Worm (Caenorhabditis elegans): ENCODE measurements around the gene Y44A6C.1.
A peak's percentile ranks its signal among the peaks of the same experiment; 100 is the strongest.

Gene Y44A6C.1

DNA sequence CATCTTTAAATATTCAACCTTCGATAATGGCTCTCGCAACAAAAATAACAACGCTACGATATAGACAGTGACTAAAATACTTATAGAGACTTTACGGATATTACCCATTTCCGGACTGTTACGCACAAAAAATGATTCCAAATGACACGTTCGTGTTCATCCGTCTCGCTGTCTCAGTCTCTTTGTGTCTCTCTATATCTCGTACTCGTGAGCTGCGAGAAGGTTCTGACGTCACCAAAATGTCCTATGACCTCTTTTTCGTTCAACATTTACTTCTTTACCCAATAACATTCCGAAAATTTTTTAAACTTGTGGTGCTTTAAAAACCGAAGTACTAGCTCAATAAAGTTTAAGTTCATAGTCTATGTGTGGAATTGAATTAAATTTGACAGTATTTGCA, 3.6 kb upstream of the Y44A6C.1 start:
- TF ChIP-seq snpc-4 (tag; optimal IDR thresholded peaks at IDR 0.05) (no peak), ceh-28 (tag; optimal IDR thresholded peaks at IDR 0.05) (no peak), fkh-10 (GFP tag; optimal IDR thresholded peaks at IDR 0.05) (peak; percentile 48), jun-1 (tag; optimal IDR thresholded peaks at IDR 0.05) (no peak), nhr-23 (tag; optimal IDR thresholded peaks at IDR 0.05) (no peak), fos-1 (tag; optimal IDR thresholded peaks at IDR 0.05) (no peak), mdl-1 (tag; optimal IDR thresholded peaks at IDR 0.05) (no peak), nfya-1 (tag; optimal IDR thresholded peaks at IDR 0.05; ENCODE audit: insufficient read depth) (peak; percentile 21), tbx-2 (tag; optimal IDR thresholded peaks at IDR 0.05) (no peak)

DNA sequence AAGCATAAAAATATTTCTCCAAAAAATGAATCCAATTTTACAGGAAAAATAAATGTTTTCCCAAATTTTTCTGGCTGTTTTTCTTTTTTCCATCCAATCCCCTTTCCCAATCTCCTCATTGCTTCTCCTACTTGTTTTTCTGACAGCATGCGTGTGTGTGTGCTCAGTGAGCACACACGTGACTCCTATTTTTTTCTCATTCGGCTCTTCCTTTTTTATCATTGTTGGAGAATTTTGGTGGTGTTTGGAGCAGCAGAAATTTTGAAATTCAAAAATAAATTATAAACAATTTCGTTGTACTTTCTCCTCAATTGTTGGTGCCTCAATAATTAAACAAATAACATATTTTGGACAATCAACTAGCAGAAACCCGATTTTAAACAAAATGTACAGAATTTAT, 3.1 kb upstream of the Y44A6C.1 start:
- peak; percentile 29 for TF ChIP-seq nfya-1 (tag; optimal IDR thresholded peaks at IDR 0.05; ENCODE audit: insufficient read depth)
- peak; percentile 51 for TF ChIP-seq pha-4 (tag; optimal IDR thresholded peaks at IDR 0.05)
- TF ChIP-seq hmg-11 (tag; optimal IDR thresholded peaks at IDR 0.05), result peak; percentile 34
- TF ChIP-seq ceh-82 (tag; optimal IDR thresholded peaks at IDR 0.05), result no peak
- TF ChIP-seq ceh-9 (tag; optimal IDR thresholded peaks at IDR 0.05), result no peak

DNA sequence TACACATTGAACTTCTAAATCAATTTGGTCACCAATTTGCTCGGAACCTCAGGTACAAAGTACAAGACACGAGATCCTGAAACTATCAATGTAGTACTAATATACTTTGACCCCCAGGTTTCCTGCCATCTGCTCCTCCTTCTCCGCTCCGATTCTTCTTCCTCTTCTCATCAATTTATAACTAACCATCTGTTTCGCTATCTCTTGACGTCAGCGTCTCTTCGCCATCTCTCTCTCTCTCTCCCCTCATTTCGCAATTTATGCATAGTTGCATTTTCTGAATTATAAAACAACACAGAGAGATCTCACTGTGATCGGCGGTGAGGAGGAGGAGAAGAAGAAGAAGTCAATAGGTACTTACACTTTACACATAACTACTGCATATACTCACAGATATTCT, 2.0 kb upstream of the Y44A6C.1 start:
- TF ChIP-seq ama-1 (optimal IDR thresholded peaks at IDR 0.05) (peak; percentile 48), nfya-1 (tag; optimal IDR thresholded peaks at IDR 0.05; ENCODE audit: insufficient read depth) (peak; percentile 34), lin-39 (tag; optimal IDR thresholded peaks at IDR 0.05) (peak; percentile 72), nhr-12 (tag; optimal IDR thresholded peaks at IDR 0.05) (no peak)

DNA sequence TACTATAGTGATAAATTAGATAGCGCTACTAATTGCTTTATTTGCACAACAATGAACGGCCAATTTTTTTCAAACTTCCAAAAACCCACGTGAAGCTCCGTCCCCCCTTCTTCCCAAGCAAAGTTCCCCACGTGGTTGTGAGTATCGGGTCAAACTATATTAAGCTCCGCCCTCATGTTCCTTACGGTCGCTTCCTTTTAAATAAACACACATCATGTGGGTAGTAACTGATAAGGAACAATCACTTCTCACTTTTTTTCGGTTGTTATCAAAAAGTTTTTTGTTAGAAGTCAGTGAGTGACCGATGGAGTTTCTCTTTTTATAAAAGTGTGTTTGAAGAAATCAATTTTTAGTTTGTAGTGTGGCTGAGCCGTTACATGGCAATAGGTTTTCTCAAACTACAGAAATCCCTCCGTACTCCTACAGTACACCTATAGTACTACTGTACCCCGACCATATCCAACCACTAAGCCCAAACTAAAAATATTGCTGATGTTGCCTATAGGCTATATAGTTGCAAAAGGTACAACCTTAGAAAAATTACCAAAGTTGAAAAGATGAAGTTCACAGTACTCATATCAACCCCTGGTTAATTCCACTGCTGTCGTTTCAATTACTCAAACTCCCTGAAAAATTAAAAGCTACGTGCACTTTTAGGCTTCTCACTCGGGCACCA, 1.3 kb upstream of the Y44A6C.1 start:
- TF ChIP-seq mml-1 (tag; optimal IDR thresholded peaks at IDR 0.05) (no peak), lin-39 (tag; optimal IDR thresholded peaks at IDR 0.05) (no peak), nhr-11 (tag; optimal IDR thresholded peaks at IDR 0.05) (no peak), daf-12 (tag; optimal IDR thresholded peaks at IDR 0.05) (no peak), pha-4 (tag; optimal IDR thresholded peaks at IDR 0.05) (peak; percentile 86), nfya-1 (tag; optimal IDR thresholded peaks at IDR 0.05; ENCODE audit: insufficient read depth) (peak; percentile 14), pqm-1 (tag; optimal IDR thresholded peaks at IDR 0.05) (peak; percentile 98), zag-1 (tag; optimal IDR thresholded peaks at IDR 0.05) (no peak), elt-2 (tag; optimal IDR thresholded peaks at IDR 0.05) (peak; percentile 97), mdl-1 (tag; optimal IDR thresholded peaks at IDR 0.05) (peak; percentile 25), jun-1 (tag; optimal IDR thresholded peaks at IDR 0.05) (peak; percentile 89), ceh-28 (tag; optimal IDR thresholded peaks at IDR 0.05) (peak; percentile 5), tbx-2 (tag; optimal IDR thresholded peaks at IDR 0.05) (no peak)

DNA sequence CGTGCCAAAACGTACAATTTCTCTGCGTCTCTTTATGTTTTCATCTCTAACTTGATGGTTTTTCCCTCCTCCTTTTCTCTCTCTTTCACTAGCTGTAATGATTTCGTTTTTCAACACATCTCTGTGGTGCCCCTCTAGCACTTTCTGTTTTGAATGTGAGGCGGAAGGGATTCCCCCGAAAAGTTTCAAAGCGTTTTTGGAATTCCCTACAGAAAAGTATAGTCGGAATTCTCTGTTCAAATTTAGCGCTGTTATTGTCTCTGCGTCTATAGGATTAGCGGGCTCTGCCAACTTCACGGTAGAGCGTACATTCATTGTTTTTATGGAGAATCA, 760 bp upstream of the Y44A6C.1 start:
- TF ChIP-seq snpc-4 (tag; optimal IDR thresholded peaks at IDR 0.05) (peak; percentile 14), elt-2 (tag; optimal IDR thresholded peaks at IDR 0.05) (no peak), lin-15B (tag; optimal IDR thresholded peaks at IDR 0.05) (peak; percentile 24), egl-27 (tag; optimal IDR thresholded peaks at IDR 0.05) (no peak), R02D3.7 (tag; optimal IDR thresholded peaks at IDR 0.05) (no peak), nhr-12 (tag; optimal IDR thresholded peaks at IDR 0.05) (no peak), skn-1 (tag; optimal IDR thresholded peaks at IDR 0.05) (peak; percentile 68), ztf-11 (tag; optimal IDR thresholded peaks at IDR 0.05) (no peak), zag-1 (tag; optimal IDR thresholded peaks at IDR 0.05) (no peak), egl-5 (tag; optimal IDR thresholded peaks at IDR 0.05) (peak; percentile 43), tbx-2 (tag; optimal IDR thresholded peaks at IDR 0.05) (no peak), unc-62 (GFP tag; optimal IDR thresholded peaks at IDR 0.05) (peak; percentile 22), ceh-9 (tag; optimal IDR thresholded peaks at IDR 0.05) (no peak), mdl-1 (tag; optimal IDR thresholded peaks at IDR 0.05) (peak; percentile 77), ama-1 (optimal IDR thresholded peaks at IDR 0.05) (peak; percentile 83), nhr-77 (tag; optimal IDR thresholded peaks at IDR 0.05) (no peak), eor-1 (tag; optimal IDR thresholded peaks at IDR 0.05) (no peak), fos-1 (tag; optimal IDR thresholded peaks at IDR 0.05) (no peak), daf-12 (tag; optimal IDR thresholded peaks at IDR 0.05) (no peak), nhr-237 (tag; optimal IDR thresholded peaks at IDR 0.05) (no peak), pqm-1 (tag; optimal IDR thresholded peaks at IDR 0.05) (no peak), nhr-23 (tag; optimal IDR thresholded peaks at IDR 0.05) (no peak), elt-3 (tag; optimal IDR thresholded peaks at IDR 0.05) (no peak), sea-2 (GFP tag; optimal IDR thresholded peaks at IDR 0.05) (no peak), nhr-11 (tag; optimal IDR thresholded peaks at IDR 0.05) (peak; percentile 36), lin-39 (tag; optimal IDR thresholded peaks at IDR 0.05) (peak; percentile 60), elt-1 (tag; optimal IDR thresholded peaks at IDR 0.05) (no peak), nhr-76 (tag; optimal IDR thresholded peaks at IDR 0.05) (no peak), ZK546.5 (tag; optimal IDR thresholded peaks at IDR 0.05) (no peak), jun-1 (tag; optimal IDR thresholded peaks at IDR 0.05) (no peak), nfya-1 (tag; optimal IDR thresholded peaks at IDR 0.05; ENCODE audit: insufficient read depth) (peak; percentile 49), ztf-4 (tag; optimal IDR thresholded peaks at IDR 0.05) (no peak), hmg-11 (tag; optimal IDR thresholded peaks at IDR 0.05) (peak; percentile 49), ceh-82 (tag; optimal IDR thresholded peaks at IDR 0.05) (no peak), pha-4 (tag; optimal IDR thresholded peaks at IDR 0.05) (peak; percentile 15)
